Worm (Caenorhabditis elegans): Measurements from ENCODE around the gene srz-11.

Gene srz-11

ce11 chrV:15184097-15185040, 21.5 kb downstream of the srz-11 start, which contains the start of gene Y75B12B.1 (continued):
- TF ChIP-seq pbrm-1 (GFP tag; IDR thresholded peaks at IDR 0.05) (peak; percentile 69; the same call in 1 of the 2 replicates), tlf-1 (GFP tag; optimal IDR thresholded peaks at IDR 0.05) (peak; percentile 77), ceh-91 (GFP tag; IDR thresholded peaks at IDR 0.05) (peak; percentile 74), nfya-2 (GFP tag; IDR thresholded peaks at IDR 0.05) (no peak), F39B2.1 (GFP tag; IDR thresholded peaks at IDR 0.05) (no peak), nhr-80 (tag; optimal IDR thresholded peaks at IDR 0.05) (no peak), lsl-1 (GFP tag; optimal IDR thresholded peaks at IDR 0.05) (peak; percentile 96), aptf-3 (GFP tag; IDR thresholded peaks at IDR 0.05) (no peak), mes-4 (tag; optimal IDR thresholded peaks at IDR 0.05) (no peak), dox-1 (GFP tag; IDR thresholded peaks at IDR 0.05) (peak; percentile 68), lin-35 (GFP tag; optimal IDR thresholded peaks at IDR 0.05) (peak in 2 of 3 experiments; percentile 37 to 39), F10E7.11 (tag; optimal IDR thresholded peaks at IDR 0.05) (no peak), F37B4.10 (GFP tag; IDR thresholded peaks at IDR 0.05) (no peak), F49E8.2 (tag; optimal IDR thresholded peaks at IDR 0.05; ENCODE audit: insufficient read depth) (peak; percentile 71), lin-54 (GFP tag; optimal IDR thresholded peaks at IDR 0.05) (peak; percentile 67), xnd-1 (tag; optimal IDR thresholded peaks at IDR 0.05) (peak; percentile 95), lag-1 (GFP tag; IDR thresholded peaks at IDR 0.05) (no peak), T26A5.8 (tag; optimal IDR thresholded peaks at IDR 0.05) (no peak), repo-1 (tag; optimal IDR thresholded peaks at IDR 0.05) (peak; percentile 12), ama-1 (optimal IDR thresholded peaks at IDR 0.05) (no peak), ama-1 (GFP tag; optimal IDR thresholded peaks at IDR 0.05) (no peak), hlh-26 (GFP tag; conservative IDR thresholded peaks at IDR 0.05) (no peak)

- TF ChIP-seq nfyb-1 (GFP tag; IDR thresholded peaks at IDR 0.05): 0 out of 2 replicates have a peak, but pooled peaks have one; percentile 9
- TF ChIP-seq attf-5 (GFP tag; optimal IDR thresholded peaks at IDR 0.05): peak; percentile 48
- no peak for TF ChIP-seq F37B4.10 (GFP tag; IDR thresholded peaks at IDR 0.05)
- no peak for TF ChIP-seq egl-18 (GFP tag; IDR thresholded peaks at IDR 0.05)
- peak; percentile 51 for TF ChIP-seq mcd-1 (GFP tag; IDR thresholded peaks at IDR 0.05)
- peak; percentile 54 for TF ChIP-seq ztf-18 (tag; optimal IDR thresholded peaks at IDR 0.05)
- TF ChIP-seq hmg-1.2 (GFP tag; IDR thresholded peaks at IDR 0.05): 0 out of 2 replicates have a peak, but pooled peaks have one; percentile 10
- TF ChIP-seq aptf-2 (GFP tag; conservative IDR thresholded peaks at IDR 0.05): no peak
- no peak for TF ChIP-seq sea-2 (GFP tag; IDR thresholded peaks at IDR 0.05)
- peak; percentile 83 for TF ChIP-seq hsf-1 (GFP tag; IDR thresholded peaks at IDR 0.05)
- peak; percentile 42 for TF ChIP-seq tbp1 (GFP tag; optimal IDR thresholded peaks at IDR 0.05)
- TF ChIP-seq ztf-6 (GFP tag; IDR thresholded peaks at IDR 0.05): no peak
- 0 out of 2 replicates have a peak, but pooled peaks have one; percentile 3 for TF ChIP-seq madf-3 (GFP tag; IDR thresholded peaks at IDR 0.05)
- TF ChIP-seq K12H6.12 (tag; optimal IDR thresholded peaks at IDR 0.05): no peak
- TF ChIP-seq hrde-1 (tag; optimal IDR thresholded peaks at IDR 0.05; ENCODE audit: borderline replicate concordance): peak; percentile 64
- TF ChIP-seq sdz-38 (tag; optimal IDR thresholded peaks at IDR 0.05): no peak
- peak; percentile 84 for TF ChIP-seq F49E8.2 (tag; optimal IDR thresholded peaks at IDR 0.05; ENCODE audit: insufficient read depth)
- TF ChIP-seq lin-40 (tag; optimal IDR thresholded peaks at IDR 0.05): no peak
- TF ChIP-seq ceh-100 (GFP tag; IDR thresholded peaks at IDR 0.05): peak; percentile 47; the same call in 1 of the 2 replicates
- no peak for TF ChIP-seq lir-1 (GFP tag; conservative IDR thresholded peaks at IDR 0.05)
- TF ChIP-seq nhr-27 (tag; optimal IDR thresholded peaks at IDR 0.05): no peak
- TF ChIP-seq hlh-26 (GFP tag; conservative IDR thresholded peaks at IDR 0.05): no peak
- TF ChIP-seq ceh-58 (GFP tag; IDR thresholded peaks at IDR 0.05): no peak
- no peak for TF ChIP-seq ZK185.1 (tag; optimal IDR thresholded peaks at IDR 0.05; ENCODE audit: poor library complexity, severe bottlenecking)
- peak; percentile 10; the same call in 1 of the 2 replicates for TF ChIP-seq madf-8 (GFP tag; conservative IDR thresholded peaks at IDR 0.05)
- no peak for TF ChIP-seq Y67H2A.10 (GFP tag; conservative IDR thresholded peaks at IDR 0.05)
Observed at ce11 chrV:15186259-15186927, 23.5 kb downstream of the srz-11 start, which contains the start of gene Y75B12B.3. Y75B12B.3 (minus strand) TSS chrV:15186279.
